Worm (Caenorhabditis elegans) whole organism, midembryonic: ENCODE measurements around the gene fbxc-48.

ENCODE experiments used
- klf-2 ChIP-seq: fragments of 200-800 bp; sonication (Bioruptor generic); conservative IDR thresholded peaks from 2 replicates; pipeline ENCODE4 v1.3.6; 2022; ENCODE audit warnings: missing genetic modification reagents, missing genetic modification characterization, missing compliant biosample characterization
- tab-1 ChIP-seq: fragments of 200-800 bp; sonication (Bioruptor generic); IDR thresholded peaks from 2 replicates; pipeline ENCODE4 v1.3.6; 2022; ENCODE audit warnings: missing genetic modification characterization, missing compliant biosample characterization

DNA sequence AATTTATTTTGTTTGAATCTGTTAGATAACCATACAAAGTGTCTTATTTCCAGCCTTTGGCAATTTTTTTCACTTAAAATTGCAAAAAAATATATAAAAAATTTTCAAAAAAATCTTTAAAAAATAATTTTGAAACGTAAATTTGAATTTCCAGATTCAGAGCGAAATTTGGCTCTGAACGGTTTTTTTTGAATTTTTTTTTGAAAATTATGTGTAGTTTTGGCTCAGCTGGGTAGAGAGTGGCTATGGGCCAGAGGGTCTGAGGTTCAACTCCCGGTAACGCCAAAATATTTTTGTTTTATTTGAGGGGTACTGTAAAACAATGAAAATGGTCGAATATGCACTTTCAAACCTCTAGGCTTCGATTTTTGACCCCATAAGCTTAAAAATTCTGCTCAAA, 12.8 kb upstream of the fbxc-48 start:
- TF ChIP-seq tab-1: no peak
- no peak for TF ChIP-seq klf-2
